Fruit fly (Drosophila melanogaster) S2 (cell line): ENCODE measurements around the gene CG12507.

Experiments used
- CG8478 ChIP-seq: fragments of >200 bp; optimal IDR thresholded peaks from 2 replicates; lab custom pipeline; 2018
- CTCF ChIP-seq, 2 experiments: fragments of >200 bp; optimal IDR thresholded peaks; 2 replicates each; lab custom pipeline; 2018

- no peak for TF ChIP-seq CTCF (optimal IDR thresholded peaks at IDR 0.05; lab: Kevin White, UChicago)
- TF ChIP-seq CG8478 (lab: Kevin White, UChicago): no peak
Measured at dm6 chrX:16308953-16309352, 42.6 kb upstream of the CG12507 start.
